Worm (Caenorhabditis elegans) whole organism, early embryonic: ENCODE data around the gene F37A8.5.

ENCODE experiments used
- B0310.2 ChIP-seq: sonication (generic microtip); optimal IDR thresholded peaks from 2 replicates; lab custom pipeline; 2016; ENCODE audit warnings: mild to moderate bottlenecking, missing genetic modification characterization, missing compliant biosample characterization
- F13C5.2 ChIP-seq: sonication (generic microtip); optimal IDR thresholded peaks from 2 replicates; lab custom pipeline; 2017; ENCODE audit warnings: mild to moderate bottlenecking, missing genetic modification characterization, inconsistent platforms, missing compliant biosample characterization
- aly-1 ChIP-seq: sonication (generic microtip); optimal IDR thresholded peaks from 2 replicates; lab custom pipeline; 2016; ENCODE audit warnings: missing genetic modification characterization, missing compliant biosample characterization
- ama-1 ChIP-seq: fragments of 150-350 bp; optimal IDR thresholded peaks from 2 replicates; lab custom pipeline; 2014
- ceh-13 ChIP-seq: fragments of 200-800 bp; sonication (Bioruptor generic); optimal IDR thresholded peaks from 2 replicates; lab custom pipeline; 2018; ENCODE audit warnings: mild to moderate bottlenecking, missing genetic modification characterization, missing compliant biosample characterization
- ets-7 ChIP-seq: sonication (generic microtip); optimal IDR thresholded peaks from 2 replicates; lab custom pipeline; 2016; ENCODE audit warnings: missing genotype, missing genetic modification characterization, missing compliant biosample characterization
- flt-1 ChIP-seq: fragments of 200-800 bp; sonication (Bioruptor generic); IDR thresholded peaks from 2 replicates; pipeline ENCODE4 v1.3.6; 2022; ENCODE audit warnings: missing genetic modification characterization, missing compliant biosample characterization
- hmbx-1 ChIP-seq: sonication (generic microtip); optimal IDR thresholded peaks from 2 replicates; lab custom pipeline; 2016; ENCODE audit warnings: mild to moderate bottlenecking, missing genetic modification characterization, missing compliant biosample characterization
- hmg-4 ChIP-seq: fragments of 200-800 bp; sonication (Bioruptor generic); optimal IDR thresholded peaks from 2 replicates; lab custom pipeline; 2018; ENCODE audit warnings: mild to moderate bottlenecking, missing genetic modification characterization, missing compliant biosample characterization
- pes-1 ChIP-seq: fragments of 200-800 bp; sonication (Bioruptor generic); IDR thresholded peaks from 2 replicates; pipeline ENCODE4 v1.3.6; 2022; ENCODE audit warnings: missing genetic modification reagents, missing genetic modification characterization, missing compliant biosample characterization
- scrt-1 ChIP-seq: fragments of 200-800 bp; sonication (Bioruptor generic); IDR thresholded peaks from 2 replicates; pipeline ENCODE4 v1.3.6; 2022; ENCODE audit warnings: missing genetic modification characterization, missing compliant biosample characterization
- sea-1 ChIP-seq: fragments of 200-800 bp; sonication (Bioruptor generic); conservative IDR thresholded peaks from 2 replicates; pipeline ENCODE4 v1.3.6; 2022; ENCODE audit warnings: missing genetic modification characterization, missing compliant biosample characterization
- tra-4 ChIP-seq: sonication (generic microtip); optimal IDR thresholded peaks from 2 replicates; lab custom pipeline; 2017; ENCODE audit warnings: missing genetic modification characterization, missing compliant biosample characterization

DNA sequence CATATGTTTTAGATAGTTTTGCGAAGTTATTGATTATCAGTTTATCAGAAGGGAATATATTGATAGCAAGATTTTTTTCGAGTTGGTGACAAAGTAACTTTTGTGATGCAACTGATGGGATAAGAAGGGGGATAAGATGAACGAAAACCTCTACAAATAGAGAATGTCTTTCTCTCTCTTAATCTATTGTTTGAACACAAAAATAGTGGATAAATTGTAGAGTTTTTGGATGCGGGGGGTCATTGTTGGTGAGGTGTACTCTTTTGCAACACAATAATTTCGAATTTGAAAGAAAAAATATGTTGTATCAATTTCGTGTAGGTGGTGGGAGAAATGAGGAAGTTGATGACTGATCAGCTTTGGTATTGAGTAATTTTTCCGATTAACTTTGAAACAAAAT lies 30.3 kb upstream of the F37A8.5 start, which contains the start of gene ZK1058.9:
- no peak for TF ChIP-seq scrt-1 (GFP tag; lab: Robert Waterston, UW)
- no peak for TF ChIP-seq flt-1 (GFP tag; lab: Robert Waterston, UW)
- TF ChIP-seq hmbx-1 (tag; lab: Kevin White, UChicago): no peak
- TF ChIP-seq hmg-4: no peak
- no peak for TF ChIP-seq F13C5.2 (tag; lab: Kevin White, UChicago)
- TF ChIP-seq ama-1: no peak
- no peak for TF ChIP-seq B0310.2 (tag; lab: Kevin White, UChicago)
- TF ChIP-seq ceh-13: no peak
- no peak for TF ChIP-seq ets-7 (tag; lab: Kevin White, UChicago)
- TF ChIP-seq pes-1 (GFP tag; lab: Robert Waterston, UW): no peak
- TF ChIP-seq aly-1 (tag; lab: Kevin White, UChicago): no peak
- no peak for TF ChIP-seq sea-1
- TF ChIP-seq tra-4 (tag; lab: Kevin White, UChicago): no peak
